Fruit fly (Drosophila melanogaster) whole organism, embryonic: ENCODE data around the gene Lamtor4.

ENCODE experiments used
- B-H2 ChIP-seq: fragments of 200-800 bp; sonication (Bioruptor generic); optimal IDR thresholded peaks from 2 replicates; lab custom pipeline; 2018; ENCODE audit warnings: missing biosample characterization, mild to moderate bottlenecking, missing genetic modification characterization
- CG10274 ChIP-seq: fragments of 200-800 bp; sonication (Bioruptor generic); optimal IDR thresholded peaks from 3 replicates; lab custom pipeline; 2017; ENCODE audit warnings: missing biosample characterization, mild to moderate bottlenecking, missing genetic modification characterization
- CG11723 ChIP-seq: fragments of 200-800 bp; sonication (Bioruptor generic); optimal IDR thresholded peaks from 2 replicates; lab custom pipeline; 2017; ENCODE audit warnings: missing biosample characterization, mild to moderate bottlenecking, missing genetic modification characterization
- CG14050 ChIP-seq: fragments of 200-800 bp; sonication (Bioruptor generic); IDR thresholded peaks from 3 replicates; pipeline ENCODE4 v1.3.6; 2022; ENCODE audit warnings: missing biosample characterization, missing genetic modification characterization
- CG1647 ChIP-seq: fragments of 200-800 bp; sonication (Bioruptor generic); optimal IDR thresholded peaks from 3 replicates; lab custom pipeline; 2016; ENCODE audit warnings: missing biosample characterization, missing genetic modification characterization
- CG18476 ChIP-seq: fragments of 200-800 bp; sonication (Bioruptor generic); optimal IDR thresholded peaks from 2 replicates; lab custom pipeline; 2016; ENCODE audit warnings: missing biosample characterization, mild to moderate bottlenecking, missing genetic modification characterization
- CG2120 ChIP-seq: fragments of 200-800 bp; sonication (Bioruptor generic); optimal IDR thresholded peaks from 3 replicates; lab custom pipeline; 2016; ENCODE audit warnings: missing biosample characterization, missing genetic modification characterization
- CG2678 ChIP-seq: fragments of 200-800 bp; sonication (Bioruptor generic); optimal IDR thresholded peaks from 3 replicates; lab custom pipeline; 2019; ENCODE audit warnings: missing biosample characterization, mild to moderate bottlenecking, missing genetic modification characterization, moderate library complexity
- CG2889 ChIP-seq: fragments of 200-800 bp; sonication (Bioruptor generic); IDR thresholded peaks from 3 replicates; pipeline ENCODE4 v1.3.6; 2022; ENCODE audit warnings: missing biosample characterization, missing genetic modification characterization
- CG30020 ChIP-seq: fragments of 200-800 bp; optimal IDR thresholded peaks from 2 replicates; lab custom pipeline; 2019; ENCODE audit warnings: missing biosample characterization, mild to moderate bottlenecking, missing genetic modification characterization, moderate library complexity
- CG3281 ChIP-seq: fragments of 200-800 bp; sonication (Bioruptor generic); optimal IDR thresholded peaks from 3 replicates; lab custom pipeline; 2017; ENCODE audit warnings: missing biosample characterization, mild to moderate bottlenecking, missing genetic modification characterization
- CG42726 ChIP-seq: fragments of 200-800 bp; sonication (Bioruptor generic); IDR thresholded peaks from 2 replicates; pipeline ENCODE4 v1.3.6; 2022; ENCODE audit warnings: missing biosample characterization, missing genetic modification characterization; ENCODE audit not compliant: partially characterized antibody
- CG6175 ChIP-seq: fragments of 200-800 bp; sonication (Bioruptor generic); IDR thresholded peaks from 3 replicates; pipeline ENCODE4 v1.3.6; 2022; ENCODE audit warnings: missing biosample characterization, missing genetic modification characterization
- CG7963 ChIP-seq: fragments of 200-800 bp; sonication (Bioruptor generic); IDR thresholded peaks from 3 replicates; pipeline ENCODE4 v1.3.6; 2022; ENCODE audit warnings: missing biosample characterization, missing genetic modification characterization; ENCODE audit not compliant: partially characterized antibody
- CG7987 ChIP-seq: fragments of 200-800 bp; sonication (Bioruptor generic); optimal IDR thresholded peaks from 2 replicates; lab custom pipeline; 2018; ENCODE audit warnings: missing biosample characterization, mild to moderate bottlenecking, missing genetic modification characterization, moderate library complexity
- CG8924 ChIP-seq: fragments of 200-800 bp; optimal IDR thresholded peaks from 3 replicates; lab custom pipeline; 2019; ENCODE audit warnings: missing biosample characterization, mild to moderate bottlenecking, missing genetic modification characterization, moderate library complexity
- CHES-1-like ChIP-seq: fragments of 200-800 bp; sonication (Bioruptor generic); optimal IDR thresholded peaks from 2 replicates; lab custom pipeline; 2016; ENCODE audit warnings: missing biosample characterization, missing genetic modification characterization
- Camta ChIP-seq: fragments of 200-800 bp; sonication (Bioruptor generic); optimal IDR thresholded peaks from 2 replicates; lab custom pipeline; 2016; ENCODE audit warnings: missing biosample characterization, missing genetic modification characterization
- Chrac-16 ChIP-seq: fragments of 200-800 bp; sonication (Bioruptor generic); optimal IDR thresholded peaks from 3 replicates; lab custom pipeline; 2016; ENCODE audit warnings: missing biosample characterization, missing genetic modification characterization
- E2f2 ChIP-seq: fragments of 200-800 bp; sonication (Bioruptor generic); IDR thresholded peaks from 2 replicates; pipeline ENCODE4 v1.3.6; 2022; ENCODE audit warnings: missing biosample characterization, missing genetic modification characterization
- Hmx ChIP-seq: fragments of 200-800 bp; sonication (Bioruptor generic); optimal IDR thresholded peaks from 2 replicates; lab custom pipeline; 2016; ENCODE audit warnings: missing biosample characterization, missing genetic modification characterization
- Hr39 ChIP-seq: fragments of >200 bp; optimal IDR thresholded peaks from 2 replicates; lab custom pipeline; 2017
- Jarid2 ChIP-seq: fragments of 200-800 bp; sonication (Bioruptor generic); optimal IDR thresholded peaks from 3 replicates; lab custom pipeline; 2017; ENCODE audit warnings: mild to moderate bottlenecking, missing biosample characterization, missing genetic modification reagents, missing genetic modification characterization
- MBD-R2 ChIP-seq: fragments of 200-800 bp; sonication (Bioruptor generic); IDR thresholded peaks from 2 replicates; pipeline ENCODE4 v1.3.6; 2022; ENCODE audit warnings: missing biosample characterization, missing genetic modification characterization
- Mad ChIP-seq: fragments of 200-800 bp; sonication (Bioruptor generic); optimal IDR thresholded peaks from 2 replicates; lab custom pipeline; 2016; ENCODE audit warnings: missing biosample characterization, missing genetic modification characterization
- NC2α ChIP-seq: fragments of 200-800 bp; sonication (Bioruptor generic); optimal IDR thresholded peaks from 2 replicates; lab custom pipeline; 2016; ENCODE audit warnings: missing biosample characterization, missing genetic modification characterization
- Nf-YC ChIP-seq: fragments of 200-800 bp; optimal IDR thresholded peaks from 3 replicates; lab custom pipeline; 2019; ENCODE audit warnings: missing biosample characterization, mild to moderate bottlenecking, missing genetic modification characterization, moderate library complexity
- Pdp1 ChIP-seq, 2 experiments: fragments of 200-800 bp; sonication (Bioruptor generic); optimal IDR thresholded peaks; 3 replicates each; lab custom pipeline; 2016; ENCODE audit warnings: missing biosample characterization in 2 of 2, missing genetic modification characterization in 2 of 2, mild to moderate bottlenecking in 1 of 2, moderate library complexity in 1 of 2
- Ptx1 ChIP-seq: fragments of 200-800 bp; sonication (Bioruptor generic); IDR thresholded peaks from 2 replicates; pipeline ENCODE4 v1.3.6; 2022; ENCODE audit warnings: missing biosample characterization, missing genetic modification characterization
- Rx ChIP-seq: fragments of 200-800 bp; sonication (Bioruptor generic); IDR thresholded peaks from 2 replicates; pipeline ENCODE4 v1.3.6; 2022; ENCODE audit warnings: missing biosample characterization, missing genetic modification characterization
- Scr ChIP-seq: fragments of 200-800 bp; sonication (Bioruptor generic); IDR thresholded peaks from 2 replicates; pipeline ENCODE4 v1.3.6; 2022; ENCODE audit warnings: missing biosample characterization, missing genetic modification characterization; ENCODE audit not compliant: partially characterized antibody
- Xrp1 ChIP-seq: fragments of 200-800 bp; sonication (Bioruptor generic); IDR thresholded peaks from 2 replicates; pipeline ENCODE4 v1.3.6; 2022; ENCODE audit warnings: missing biosample characterization, missing genetic modification characterization
- YL-1 ChIP-seq: fragments of 200-800 bp; sonication (Bioruptor generic); optimal IDR thresholded peaks from 3 replicates; lab custom pipeline; 2017; ENCODE audit warnings: missing biosample characterization, mild to moderate bottlenecking, missing genetic modification characterization
- ab ChIP-seq: fragments of 200-800 bp; sonication (Bioruptor generic); optimal IDR thresholded peaks from 2 replicates; lab custom pipeline; 2016; ENCODE audit warnings: missing biosample characterization, missing genetic modification characterization
- cas ChIP-seq: fragments of 200-800 bp; sonication (Bioruptor generic); IDR thresholded peaks from 2 replicates; pipeline ENCODE4 v1.3.6; 2022; ENCODE audit warnings: missing biosample characterization, missing genetic modification characterization
- ci ChIP-seq: fragments of 200-800 bp; sonication (Bioruptor generic); IDR thresholded peaks from 3 replicates; pipeline ENCODE4 v1.3.6; 2022; ENCODE audit warnings: missing biosample characterization, missing genetic modification characterization
- corto ChIP-seq: fragments of 200-800 bp; sonication (Bioruptor generic); optimal IDR thresholded peaks from 2 replicates; lab custom pipeline; 2016; ENCODE audit warnings: missing biosample characterization, mild to moderate bottlenecking, missing genetic modification characterization, moderate library complexity
- crol ChIP-seq: fragments of 200-800 bp; sonication (Bioruptor generic); IDR thresholded peaks from 2 replicates; pipeline ENCODE4 v1.3.6; 2022; ENCODE audit warnings: missing biosample characterization, missing genetic modification characterization
- dati ChIP-seq: fragments of 200-800 bp; sonication (Bioruptor generic); IDR thresholded peaks from 2 replicates; pipeline ENCODE4 v1.3.6; 2022; ENCODE audit warnings: missing biosample characterization, missing genetic modification characterization
- eyg ChIP-seq: fragments of 200-800 bp; sonication (Bioruptor generic); optimal IDR thresholded peaks from 3 replicates; lab custom pipeline; 2016; ENCODE audit warnings: missing biosample characterization, missing genetic modification characterization
- fd64A ChIP-seq: fragments of 200-800 bp; sonication (Bioruptor generic); optimal IDR thresholded peaks from 3 replicates; lab custom pipeline; 2018; ENCODE audit warnings: missing biosample characterization, mild to moderate bottlenecking, missing genetic modification characterization
- her ChIP-seq: fragments of 200-800 bp; sonication (Bioruptor generic); optimal IDR thresholded peaks from 2 replicates; lab custom pipeline; 2016; ENCODE audit warnings: missing biosample characterization, missing genetic modification characterization
- hth ChIP-seq: fragments of >200 bp; optimal IDR thresholded peaks from 2 replicates; lab custom pipeline; 2017; ENCODE audit warnings: inconsistent platforms
- jing ChIP-seq: fragments of 200-800 bp; sonication (Bioruptor generic); optimal IDR thresholded peaks from 2 replicates; lab custom pipeline; 2018; ENCODE audit warnings: missing biosample characterization, mild to moderate bottlenecking, missing genetic modification characterization
- mld ChIP-seq: fragments of 200-800 bp; sonication (Bioruptor generic); IDR thresholded peaks from 3 replicates; pipeline ENCODE4 v1.3.6; 2022; ENCODE audit warnings: missing biosample characterization, missing genetic modification characterization; ENCODE audit not compliant: partially characterized antibody
- p53 ChIP-seq: fragments of 200-800 bp; sonication (Bioruptor generic); optimal IDR thresholded peaks from 2 replicates; lab custom pipeline; 2016; ENCODE audit warnings: missing biosample characterization, missing genetic modification characterization
- peb ChIP-seq: fragments of 200-800 bp; sonication (Bioruptor generic); IDR thresholded peaks from 2 replicates; pipeline ENCODE4 v1.3.6; 2022; ENCODE audit warnings: missing biosample characterization, missing genetic modification characterization
- salm ChIP-seq: fragments of 200-800 bp; sonication (Bioruptor generic); optimal IDR thresholded peaks from 2 replicates; lab custom pipeline; 2018; ENCODE audit warnings: missing biosample characterization, mild to moderate bottlenecking, missing genetic modification characterization
- sens-2 ChIP-seq: fragments of 200-800 bp; sonication (Bioruptor generic); IDR thresholded peaks from 2 replicates; pipeline ENCODE4 v1.3.6; 2022; ENCODE audit warnings: missing biosample characterization, missing genetic modification characterization
- sqz ChIP-seq: fragments of 200-800 bp; sonication (Bioruptor generic); optimal IDR thresholded peaks from 3 replicates; lab custom pipeline; 2018; ENCODE audit warnings: missing biosample characterization, mild to moderate bottlenecking, missing genetic modification characterization
- toy ChIP-seq: fragments of 200-800 bp; sonication (Bioruptor generic); IDR thresholded peaks from 2 replicates; pipeline ENCODE4 v1.3.6; 2022; ENCODE audit warnings: missing biosample characterization, missing genetic modification characterization
- vnd ChIP-seq: fragments of 200-800 bp; sonication (Bioruptor generic); IDR thresholded peaks from 3 replicates; pipeline ENCODE4 v1.3.6; 2022; ENCODE audit warnings: missing biosample characterization, missing genetic modification characterization; ENCODE audit not compliant: partially characterized antibody

Lamtor4 gene

dm6 chr3L:3892154-3892624 is 4.5 kb upstream of the Lamtor4 start, which contains the start of gene Fie (continued):
- TF ChIP-seq CG2120 (GFP tag; lab: Kevin White, UChicago): peak; percentile 86
- no peak for TF ChIP-seq Hmx (GFP tag; lab: Kevin White, UChicago)
- TF ChIP-seq CG1647: no peak
- peak; percentile 78 for TF ChIP-seq CG3281
- no peak for TF ChIP-seq CG7963
- peak; percentile 13 for TF ChIP-seq B-H2 (GFP tag; lab: Kevin White, UChicago)
- TF ChIP-seq eyg (GFP tag; lab: Kevin White, UChicago): no peak
- no peak for TF ChIP-seq her (GFP tag; lab: Kevin White, UChicago)
- TF ChIP-seq Nf-YC: peak; percentile 21
- no peak for TF ChIP-seq toy (GFP tag; lab: Robert Waterston, UW)
- peak; percentile 33 to 38 for TF ChIP-seq Pdp1 (GFP tag; optimal IDR thresholded peaks at IDR 0.05; lab: Kevin White, UChicago)
- TF ChIP-seq sqz (GFP tag; lab: Kevin White, UChicago): peak; percentile 44
- 0 out of 3 replicates have a peak, but pooled peaks have one; percentile 33 for TF ChIP-seq ci (GFP tag; lab: Robert Waterston, UW)
- TF ChIP-seq Camta: no peak
- peak; percentile 84 for TF ChIP-seq CG8924 (tag; lab: Kevin White, UChicago)
- peak; percentile 8; the same call in 1 of the 2 replicates for TF ChIP-seq peb (GFP tag; lab: Robert Waterston, UW)
- TF ChIP-seq cas: 0 out of 2 replicates have a peak, but pooled peaks have one; percentile 7
- no peak for TF ChIP-seq fd64A (GFP tag; lab: Kevin White, UChicago)
- TF ChIP-seq CG6175 (GFP tag; lab: Robert Waterston, UW): no peak
- no peak for TF ChIP-seq YL-1 (GFP tag; lab: Kevin White, UChicago)
- no peak for TF ChIP-seq salm (tag; lab: Kevin White, UChicago)
- TF ChIP-seq sens-2 (GFP tag; lab: Robert Waterston, UW): no peak
- TF ChIP-seq Jarid2 (GFP tag; lab: Kevin White, UChicago): no peak
- TF ChIP-seq CG7987 (GFP tag; lab: Kevin White, UChicago): no peak
- TF ChIP-seq CG30020: no peak
- no peak for TF ChIP-seq corto (GFP tag; lab: Kevin White, UChicago)
- TF ChIP-seq mld (GFP tag; lab: Robert Waterston, UW): no peak
- TF ChIP-seq E2f2 (GFP tag; lab: Robert Waterston, UW): peak; percentile 34
- TF ChIP-seq Scr (GFP tag; lab: Robert Waterston, UW): no peak
- TF ChIP-seq crol: no peak
- no peak for TF ChIP-seq ab
- no peak for TF ChIP-seq Chrac-16 (GFP tag; lab: Kevin White, UChicago)
- TF ChIP-seq dati (GFP tag; lab: Robert Waterston, UW): no peak
- TF ChIP-seq Ptx1: peak; percentile 54
- TF ChIP-seq NC2α (GFP tag; lab: Kevin White, UChicago): no peak
- TF ChIP-seq CG2678 (tag; lab: Kevin White, UChicago): peak; percentile 85
- no peak for TF ChIP-seq Rx (GFP tag; lab: Robert Waterston, UW)
- peak; percentile 35 for TF ChIP-seq CG11723 (GFP tag; lab: Kevin White, UChicago)
- peak; percentile 28 for TF ChIP-seq CHES-1-like (GFP tag; lab: Kevin White, UChicago)
- peak; percentile 50 for TF ChIP-seq CG18476
- TF ChIP-seq hth (lab: Kevin White, UChicago): no peak
- no peak for TF ChIP-seq CG2889 (GFP tag; lab: Robert Waterston, UW)
- TF ChIP-seq p53 (GFP tag; lab: Kevin White, UChicago): no peak
- TF ChIP-seq Hr39: no peak
- TF ChIP-seq CG14050 (GFP tag; lab: Robert Waterston, UW): peak; percentile 22; the same call in 1 of the 3 replicates
- peak; percentile 17 for TF ChIP-seq Mad (GFP tag; lab: Kevin White, UChicago)
- TF ChIP-seq CG42726 (GFP tag; lab: Robert Waterston, UW): no peak
- no peak for TF ChIP-seq MBD-R2 (GFP tag; lab: Robert Waterston, UW)
- peak; percentile 34 for TF ChIP-seq jing
- peak; percentile 58 for TF ChIP-seq Xrp1
- no peak for TF ChIP-seq vnd (GFP tag; lab: Robert Waterston, UW)
- TF ChIP-seq CG10274 (GFP tag; lab: Kevin White, UChicago): no peak
